Fruit fly (Drosophila melanogaster) whole organism, prepupa: ENCODE results near the gene btd.
A peak's percentile ranks its signal among the peaks of the same experiment; 100 is the strongest.

ENCODE experiments used
- Blimp-1 ChIP-seq: fragments of 200-800 bp; sonication (Bioruptor generic); optimal IDR thresholded peaks from 3 replicates; lab custom pipeline; 2017; ENCODE audit warnings: missing biosample characterization, missing genetic modification characterization, mild to moderate bottlenecking, moderate library complexity, missing genetic modification reagents
- CG10631 ChIP-seq: fragments of 200-800 bp; sonication (Bioruptor generic); optimal IDR thresholded peaks from 2 replicates; lab custom pipeline; 2016; ENCODE audit warnings: missing biosample characterization, missing genetic modification characterization
- CG11902 ChIP-seq: fragments of 200-800 bp; sonication (Bioruptor generic); optimal IDR thresholded peaks from 3 replicates; lab custom pipeline; 2016; ENCODE audit warnings: missing biosample characterization, missing genetic modification characterization
- CG15336 ChIP-seq: fragments of 200-800 bp; sonication (Bioruptor generic); IDR thresholded peaks from 2 replicates; pipeline ENCODE4 v1.3.6; 2022; ENCODE audit warnings: missing biosample characterization, missing genetic modification characterization
- CG1621 ChIP-seq: fragments of 200-800 bp; sonication (Bioruptor generic); optimal IDR thresholded peaks from 3 replicates; lab custom pipeline; 2018; ENCODE audit warnings: missing biosample characterization, mild to moderate bottlenecking, missing genetic modification characterization
- CG16779 ChIP-seq: fragments of 200-800 bp; sonication (Bioruptor generic); optimal IDR thresholded peaks from 3 replicates; lab custom pipeline; 2017; ENCODE audit warnings: missing biosample characterization, mild to moderate bottlenecking, missing genetic modification characterization
- CG31627 ChIP-seq: fragments of 200-800 bp; sonication (Bioruptor generic); optimal IDR thresholded peaks from 3 replicates; lab custom pipeline; 2016; ENCODE audit warnings: missing biosample characterization, missing genetic modification characterization
- CG32006 ChIP-seq: fragments of 200-800 bp; sonication (Bioruptor generic); optimal IDR thresholded peaks from 3 replicates; lab custom pipeline; 2017; ENCODE audit warnings: missing biosample characterization, mild to moderate bottlenecking, missing genetic modification characterization
- CG34406 ChIP-seq: fragments of 200-800 bp; sonication (Bioruptor generic); optimal IDR thresholded peaks from 3 replicates; lab custom pipeline; 2016; ENCODE audit warnings: missing biosample characterization, missing genetic modification characterization
- CG3919 ChIP-seq: fragments of 200-800 bp; sonication (Bioruptor generic); optimal IDR thresholded peaks from 3 replicates; lab custom pipeline; 2016; ENCODE audit warnings: missing biosample characterization, missing genetic modification characterization
- CG4318 ChIP-seq: fragments of 200-800 bp; sonication (Bioruptor generic); optimal IDR thresholded peaks from 3 replicates; lab custom pipeline; 2017; ENCODE audit warnings: missing biosample characterization, mild to moderate bottlenecking, missing genetic modification characterization
- CG6163 ChIP-seq: fragments of 200-800 bp; sonication (Bioruptor generic); IDR thresholded peaks from 3 replicates; pipeline ENCODE4 v1.3.6; 2022; ENCODE audit warnings: missing biosample characterization, missing genetic modification characterization
- CG6276 ChIP-seq: fragments of 200-800 bp; sonication (Bioruptor generic); optimal IDR thresholded peaks from 2 replicates; lab custom pipeline; 2017; ENCODE audit warnings: missing biosample characterization, mild to moderate bottlenecking, missing genetic modification characterization
- CG6792 ChIP-seq: fragments of 200-800 bp; sonication (Bioruptor generic); optimal IDR thresholded peaks from 3 replicates; lab custom pipeline; 2016; ENCODE audit warnings: missing biosample characterization, missing genetic modification characterization
- CG6854 ChIP-seq: fragments of 200-800 bp; sonication (Bioruptor generic); optimal IDR thresholded peaks from 2 replicates; lab custom pipeline; 2017; ENCODE audit warnings: missing biosample characterization, mild to moderate bottlenecking, missing genetic modification characterization
- CG7368 ChIP-seq: fragments of 200-800 bp; sonication (Bioruptor generic); optimal IDR thresholded peaks from 3 replicates; lab custom pipeline; 2016; ENCODE audit warnings: missing biosample characterization, missing genetic modification characterization
- CG8119 ChIP-seq: fragments of 200-800 bp; sonication (Bioruptor generic); IDR thresholded peaks from 3 replicates; pipeline ENCODE4 v1.3.6; 2022; ENCODE audit warnings: missing biosample characterization, missing genetic modification characterization
- CG8319 ChIP-seq: fragments of 200-800 bp; sonication (Bioruptor generic); optimal IDR thresholded peaks from 3 replicates; lab custom pipeline; 2016; ENCODE audit warnings: missing biosample characterization, missing genetic modification characterization
- Eip75B ChIP-seq: fragments of 200-800 bp; sonication (Bioruptor generic); optimal IDR thresholded peaks from 3 replicates; lab custom pipeline; 2016; ENCODE audit warnings: missing biosample characterization, missing genetic modification characterization
- Eip78C ChIP-seq: fragments of 200-800 bp; sonication (Bioruptor generic); peaks from one replicate; lab custom pipeline; 2016; ENCODE audit warnings: missing biosample characterization, missing genetic modification characterization
- Eip93F ChIP-seq: fragments of 200-800 bp; sonication (Bioruptor generic); optimal IDR thresholded peaks from 2 replicates; lab custom pipeline; 2016; ENCODE audit warnings: missing biosample characterization, mild to moderate bottlenecking, missing genetic modification characterization
- Ets21C ChIP-seq: fragments of 200-800 bp; sonication (Bioruptor generic); optimal IDR thresholded peaks from 3 replicates; lab custom pipeline; 2016; ENCODE audit warnings: missing biosample characterization, missing genetic modification characterization
- Gug ChIP-seq: fragments of 200-800 bp; sonication (Bioruptor generic); IDR thresholded peaks from 2 replicates; pipeline ENCODE4 v1.3.6; 2022; ENCODE audit warnings: missing biosample characterization, missing genetic modification characterization
- Hr39 ChIP-seq: fragments of 200-800 bp; sonication (Bioruptor generic); optimal IDR thresholded peaks from 2 replicates; lab custom pipeline; 2016; ENCODE audit warnings: missing biosample characterization, missing genetic modification characterization
- Hr4 ChIP-seq: fragments of 200-800 bp; sonication (Bioruptor generic); optimal IDR thresholded peaks from 3 replicates; lab custom pipeline; 2016; ENCODE audit warnings: missing biosample characterization, missing genetic modification characterization
- Lpt ChIP-seq: fragments of 200-800 bp; sonication (Bioruptor generic); optimal IDR thresholded peaks from 3 replicates; lab custom pipeline; 2016; ENCODE audit warnings: missing biosample characterization, missing genetic modification characterization
- OdsH ChIP-seq: fragments of 200-800 bp; sonication (Bioruptor generic); optimal IDR thresholded peaks from 3 replicates; lab custom pipeline; 2016; ENCODE audit warnings: missing biosample characterization, missing genetic modification characterization
- Smox ChIP-seq: fragments of 200-800 bp; sonication (Bioruptor generic); optimal IDR thresholded peaks from 3 replicates; lab custom pipeline; 2016; ENCODE audit warnings: missing biosample characterization, missing genetic modification characterization
- Sox102F ChIP-seq: fragments of 200-800 bp; sonication (Bioruptor generic); optimal IDR thresholded peaks from 2 replicates; lab custom pipeline; 2016; ENCODE audit warnings: missing biosample characterization, mild to moderate bottlenecking, missing genetic modification characterization
- Sox14 ChIP-seq: fragments of 200-800 bp; sonication (Bioruptor generic); optimal IDR thresholded peaks from 3 replicates; lab custom pipeline; 2016; ENCODE audit warnings: missing biosample characterization, missing genetic modification characterization
- Sox15 ChIP-seq: fragments of 200-800 bp; sonication (Bioruptor generic); optimal IDR thresholded peaks from 3 replicates; lab custom pipeline; 2016; ENCODE audit warnings: missing biosample characterization, missing genetic modification characterization
- achi ChIP-seq: fragments of 200-800 bp; sonication (Bioruptor generic); optimal IDR thresholded peaks from 3 replicates; lab custom pipeline; 2016; ENCODE audit warnings: missing biosample characterization, missing genetic modification characterization
- acj6 ChIP-seq: fragments of 200-800 bp; sonication (Bioruptor generic); optimal IDR thresholded peaks from 3 replicates; lab custom pipeline; 2016; ENCODE audit warnings: missing biosample characterization, missing genetic modification characterization
- dac ChIP-seq: fragments of 200-800 bp; sonication (Bioruptor generic); optimal IDR thresholded peaks from 2 replicates; lab custom pipeline; 2017; ENCODE audit warnings: missing biosample characterization, mild to moderate bottlenecking, missing genetic modification characterization
- dsx ChIP-seq: fragments of 200-800 bp; optimal IDR thresholded peaks from 3 replicates; lab custom pipeline; 2019; ENCODE audit warnings: missing biosample characterization, mild to moderate bottlenecking, missing genetic modification characterization, moderate library complexity; ENCODE audit not compliant: poor library complexity, severe bottlenecking
- esn ChIP-seq: fragments of 200-800 bp; sonication (Bioruptor generic); optimal IDR thresholded peaks from 2 replicates; lab custom pipeline; 2016; ENCODE audit warnings: missing biosample characterization, mild to moderate bottlenecking, missing genetic modification characterization, moderate library complexity
- lz ChIP-seq: fragments of 200-800 bp; sonication (Bioruptor generic); optimal IDR thresholded peaks from 3 replicates; lab custom pipeline; 2016; ENCODE audit warnings: missing biosample characterization, missing genetic modification characterization
- net ChIP-seq: fragments of 200-800 bp; sonication (Bioruptor generic); optimal IDR thresholded peaks from 3 replicates; lab custom pipeline; 2016; ENCODE audit warnings: missing biosample characterization, missing genetic modification characterization
- pdm3 ChIP-seq: fragments of 200-800 bp; sonication (Bioruptor generic); optimal IDR thresholded peaks from 3 replicates; lab custom pipeline; 2016; ENCODE audit warnings: missing biosample characterization, missing genetic modification characterization
- salr ChIP-seq, 2 experiments: fragments of 200-800 bp; sonication (Bioruptor generic); optimal IDR thresholded peaks; 3 replicates each; lab custom pipeline; 2016 to 2018; ENCODE audit warnings: missing biosample characterization in 2 of 2, missing genetic modification characterization in 2 of 2, mild to moderate bottlenecking in 1 of 2
- spab ChIP-seq: fragments of 200-800 bp; sonication (Bioruptor generic); optimal IDR thresholded peaks from 2 replicates; lab custom pipeline; 2017; ENCODE audit warnings: missing biosample characterization, mild to moderate bottlenecking, missing genetic modification characterization, missing genetic modification reagents
- ss ChIP-seq, 2 experiments: fragments of 200-800 bp; sonication (Bioruptor generic); optimal IDR thresholded peaks; 2 replicates in 1 of 2; 3 replicates in 1 of 2; lab custom pipeline; 2017 to 2018; ENCODE audit warnings: mild to moderate bottlenecking in 2 of 2, missing biosample characterization in 2 of 2, missing genetic modification characterization in 2 of 2, moderate library complexity in 1 of 2
- vri ChIP-seq: fragments of 200-800 bp; sonication (Bioruptor generic); optimal IDR thresholded peaks from 3 replicates; lab custom pipeline; 2016; ENCODE audit warnings: missing biosample characterization, mild to moderate bottlenecking, missing genetic modification characterization

Gene btd

DNA sequence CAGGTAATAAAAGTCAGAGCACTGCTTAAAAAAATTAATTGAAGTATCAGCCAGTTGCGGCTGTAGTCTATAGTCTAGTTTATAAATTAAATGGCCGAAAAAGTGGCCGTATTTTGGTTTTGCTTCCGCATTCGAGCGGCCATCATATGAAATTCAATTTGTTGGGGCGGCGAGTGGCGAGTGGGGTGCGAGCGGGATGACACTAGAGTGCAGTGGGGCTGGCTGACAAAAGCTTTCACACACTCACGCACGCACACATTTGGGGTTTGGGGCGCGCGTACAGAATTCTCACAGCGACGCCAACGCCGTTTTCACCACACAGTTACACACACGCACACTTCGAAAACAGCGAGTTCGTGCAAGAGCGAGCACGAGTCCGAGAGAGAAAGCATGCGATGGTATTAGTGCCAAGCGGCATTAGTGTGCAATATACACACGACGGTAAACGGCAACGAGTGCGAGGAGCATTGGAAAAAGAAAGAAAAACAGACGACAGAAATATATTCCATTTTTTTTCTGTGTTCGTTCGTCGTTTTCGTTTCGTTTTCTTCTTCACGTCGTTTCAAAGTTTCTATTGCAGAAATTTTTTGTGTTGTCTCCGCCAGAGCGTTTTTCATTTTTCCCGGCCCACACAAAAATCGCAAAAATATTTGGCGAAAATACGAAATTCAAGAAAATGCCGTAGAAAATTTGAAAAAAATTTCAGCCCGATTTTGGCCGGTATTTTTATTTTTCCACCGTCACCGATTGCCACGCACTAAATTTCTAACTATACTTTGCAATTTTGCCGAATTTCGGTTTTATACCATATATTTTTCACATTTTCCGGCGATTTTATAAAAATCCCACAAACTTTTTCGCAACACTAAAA is 9.1 kb upstream of the btd start (continued):
- peak; percentile 69 for TF ChIP-seq dsx (GFP tag; lab: Kevin White, UChicago)
- TF ChIP-seq CG8319 (GFP tag; lab: Kevin White, UChicago) = no peak
- TF ChIP-seq Hr4 (GFP tag; lab: Kevin White, UChicago) = no peak
- peak; percentile 83 for TF ChIP-seq CG8119 (GFP tag; lab: Robert Waterston, UW)
- peak; percentile 55 for TF ChIP-seq pdm3
- TF ChIP-seq Eip78C (GFP tag; lab: Kevin White, UChicago) = peak; percentile 65
- peak; percentile 51 for TF ChIP-seq net (GFP tag; lab: Kevin White, UChicago)
- no peak for TF ChIP-seq Ets21C (GFP tag; lab: Kevin White, UChicago)
- no peak for TF ChIP-seq CG34406 (GFP tag; lab: Kevin White, UChicago)
- peak; percentile 70 for TF ChIP-seq Lpt (GFP tag; lab: Kevin White, UChicago)
- no peak for TF ChIP-seq Sox102F (GFP tag; lab: Kevin White, UChicago)
- TF ChIP-seq CG1621 (tag; lab: Kevin White, UChicago) = peak; percentile 84
- peak; percentile 41 for TF ChIP-seq CG7368
- TF ChIP-seq achi (GFP tag; lab: Kevin White, UChicago) = peak; percentile 34
- TF ChIP-seq lz (GFP tag; lab: Kevin White, UChicago) = no peak
- no peak for TF ChIP-seq OdsH (GFP tag; lab: Kevin White, UChicago)
- TF ChIP-seq, all 60 proteins: peak for 35

DNA sequence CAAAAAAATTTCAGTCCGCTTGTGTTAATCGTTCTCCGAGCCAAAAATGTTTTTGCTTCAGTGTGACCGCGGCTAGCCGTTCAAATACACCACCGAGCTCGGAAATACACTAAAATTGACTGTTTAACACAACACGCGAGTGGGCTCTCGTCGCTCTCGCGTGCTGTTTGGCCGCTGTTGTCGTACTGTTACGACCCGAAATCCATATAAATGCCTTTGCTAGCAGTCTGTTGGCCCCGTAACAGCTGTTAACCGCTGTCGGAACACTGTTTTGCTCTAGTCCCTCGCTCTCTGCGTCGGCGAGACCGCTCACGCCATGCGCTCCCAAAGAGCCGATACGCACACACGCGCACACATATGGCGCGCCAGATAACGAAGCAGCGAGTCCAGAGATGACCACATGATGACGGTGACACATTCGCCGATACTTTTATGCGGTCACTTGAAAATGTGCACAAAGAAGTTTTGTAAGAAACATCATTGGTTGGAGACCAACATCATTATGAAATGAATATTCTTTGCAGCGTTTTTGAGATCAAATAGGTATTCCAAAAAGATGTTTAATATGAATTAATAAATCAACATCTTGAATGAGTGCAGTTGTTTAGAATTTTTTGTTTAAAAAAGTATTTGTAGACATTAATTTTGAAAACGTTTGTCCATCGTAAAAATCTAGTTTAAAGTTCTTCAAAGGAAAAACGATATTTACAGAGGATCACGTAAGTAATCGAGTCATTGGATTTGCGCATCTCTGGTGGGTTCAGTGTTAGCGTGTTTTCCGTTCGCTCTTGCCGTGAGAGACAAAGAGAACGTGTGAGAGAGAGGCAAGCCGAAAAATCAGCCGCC is 8.2 kb upstream of the btd start:
- TF ChIP-seq dac (no peak), CG6276 (peak; percentile 9), Lpt (GFP tag; lab: Kevin White, UChicago) (no peak), CG8319 (GFP tag; lab: Kevin White, UChicago) (peak; percentile 46), Ets21C (GFP tag; lab: Kevin White, UChicago) (peak; percentile 47), CG6792 (GFP tag; lab: Kevin White, UChicago) (peak; percentile 34), ss (GFP tag; optimal IDR thresholded peaks at IDR 0.05; lab: Kevin White, UChicago) (peak in 1 of 2 experiments; percentile 13), esn (GFP tag; lab: Kevin White, UChicago) (peak; percentile 76), CG8119 (GFP tag; lab: Robert Waterston, UW) (0 out of 3 replicates have a peak, but pooled peaks have one; percentile 41), CG6854 (GFP tag; lab: Kevin White, UChicago) (no peak), CG10631 (GFP tag; lab: Kevin White, UChicago) (peak; percentile 48), pdm3 (peak; percentile 68), Sox15 (GFP tag; lab: Kevin White, UChicago) (peak; percentile 34), net (GFP tag; lab: Kevin White, UChicago) (peak; percentile 30), CG3919 (no peak), lz (GFP tag; lab: Kevin White, UChicago) (peak; percentile 64), vri (GFP tag; lab: Kevin White, UChicago) (peak; percentile 20), dsx (GFP tag; lab: Kevin White, UChicago) (no peak), CG11902 (peak; percentile 2), CG4318 (GFP tag; lab: Kevin White, UChicago) (no peak), acj6 (GFP tag; lab: Kevin White, UChicago) (peak; percentile 38), salr (GFP tag; optimal IDR thresholded peaks at IDR 0.05; lab: Kevin White, UChicago) (peak in 1 of 2 experiments; percentile 66), Blimp-1 (GFP tag; lab: Kevin White, UChicago) (peak; percentile 4), Hr39 (GFP tag; lab: Kevin White, UChicago) (peak; percentile 55), CG16779 (tag; lab: Kevin White, UChicago) (no peak), Eip78C (GFP tag; lab: Kevin White, UChicago) (peak; percentile 82), CG32006 (GFP tag; lab: Kevin White, UChicago) (peak; percentile 70), CG34406 (GFP tag; lab: Kevin White, UChicago) (peak; percentile 21), Sox14 (GFP tag; lab: Kevin White, UChicago) (peak; percentile 70), Eip93F (GFP tag; lab: Kevin White, UChicago) (no peak), CG31627 (GFP tag; lab: Kevin White, UChicago) (peak; percentile 63), Eip75B (GFP tag; lab: Kevin White, UChicago) (peak; percentile 43), CG6163 (GFP tag; lab: Robert Waterston, UW) (0 out of 3 replicates have a peak, but pooled peaks have one; percentile 51), spab (peak; percentile 12), Smox (GFP tag; lab: Kevin White, UChicago) (peak; percentile 71), CG15336 (GFP tag; lab: Robert Waterston, UW) (no peak; the same call in 1 of the 2 replicates), CG1621 (tag; lab: Kevin White, UChicago) (no peak), Gug (no peak), OdsH (GFP tag; lab: Kevin White, UChicago) (peak; percentile 57)
